Fruit fly (Drosophila melanogaster) Kc167 (cell line): ENCODE data around the gene CG6481.

Experiments used
- h ChIP-seq: fragments of >200 bp; optimal IDR thresholded peaks from 3 replicates; lab custom pipeline; 2018; ENCODE audit warnings: missing external identifiers
- psq ChIP-seq: fragments of >200 bp; optimal IDR thresholded peaks from 2 replicates; lab custom pipeline; 2017; ENCODE audit warnings: missing external identifiers
- ttk ChIP-seq: sonication (Bioruptor generic); optimal IDR thresholded peaks from 2 replicates; lab custom pipeline; 2017; ENCODE audit warnings: missing external identifiers

- no peak for TF ChIP-seq ttk (lab: Kevin White, UChicago)
- no peak for TF ChIP-seq h
- no peak for TF ChIP-seq psq
Measured at dm6 chrX:18491941-18492340, 30.3 kb downstream of the CG6481 start, which contains the start of gene CG15044.
